Worm (Caenorhabditis elegans) whole organism, mixed stage, embryonic: ENCODE measurements around the gene Y69A2AR.23.

Experiments used
- M03D4.4 ChIP-seq: sonication (generic microtip); optimal IDR thresholded peaks from 2 replicates; lab custom pipeline; 2017; ENCODE audit warnings: mild to moderate bottlenecking, missing genetic modification characterization, missing compliant biosample characterization
- bed-3 ChIP-seq: fragments of 200-800 bp; sonication (Bioruptor generic); optimal IDR thresholded peaks from 3 replicates; lab custom pipeline; 2018; ENCODE audit warnings: mild to moderate bottlenecking, missing genetic modification characterization, moderate library complexity, missing compliant biosample characterization
- blmp-1 ChIP-seq: fragments of 150-350 bp; optimal IDR thresholded peaks from 2 replicates; lab custom pipeline; 2014; ENCODE audit warnings: missing biosample characterization, missing genetic modification characterization
- ceh-39 ChIP-seq: fragments of 150-350 bp; optimal IDR thresholded peaks from 2 replicates; lab custom pipeline; 2014; ENCODE audit warnings: missing biosample characterization, missing genetic modification characterization
- ceh-43 ChIP-seq: fragments of 200-800 bp; sonication (Bioruptor generic); optimal IDR thresholded peaks from 2 replicates; lab custom pipeline; 2018; ENCODE audit warnings: mild to moderate bottlenecking, missing genetic modification characterization, moderate library complexity, missing compliant biosample characterization
- ceh-83 ChIP-seq: fragments of 200-800 bp; sonication (Bioruptor generic); optimal IDR thresholded peaks from 2 replicates; lab custom pipeline; 2018; ENCODE audit warnings: mild to moderate bottlenecking, missing genetic modification characterization, missing compliant biosample characterization
- ces-1 ChIP-seq: fragments of 150-350 bp; optimal IDR thresholded peaks from 2 replicates; lab custom pipeline; 2014; ENCODE audit warnings: missing biosample characterization, missing genetic modification reagents, missing genetic modification characterization
- cnd-1 ChIP-seq: fragments of 200-800 bp; sonication (Bioruptor generic); optimal IDR thresholded peaks from 2 replicates; lab custom pipeline; 2018; ENCODE audit warnings: mild to moderate bottlenecking, missing genetic modification characterization, missing compliant biosample characterization
- drap-1 ChIP-seq: fragments of 200-800 bp; sonication (Bioruptor generic); optimal IDR thresholded peaks from 3 replicates; lab custom pipeline; 2018; ENCODE audit warnings: mild to moderate bottlenecking, missing genetic modification characterization, missing compliant biosample characterization
- elt-1 ChIP-seq: sonication (generic microtip); optimal IDR thresholded peaks from 2 replicates; lab custom pipeline; 2017; ENCODE audit warnings: missing genetic modification characterization, mild to moderate bottlenecking, missing compliant biosample characterization, antibody characterized with exemption, moderate library complexity, borderline replicate concordance; ENCODE audit not compliant: insufficient read depth
- elt-3 ChIP-seq: fragments of 150-350 bp; optimal IDR thresholded peaks from 2 replicates; lab custom pipeline; 2014; ENCODE audit warnings: missing biosample characterization, missing genetic modification characterization
- flh-1 ChIP-seq: fragments of 200-800 bp; sonication (Bioruptor generic); optimal IDR thresholded peaks from 2 replicates; lab custom pipeline; 2018; ENCODE audit warnings: mild to moderate bottlenecking, missing genetic modification characterization, moderate library complexity, missing compliant biosample characterization
- ham-2 ChIP-seq: fragments of 200-800 bp; sonication (Bioruptor generic); optimal IDR thresholded peaks from 2 replicates; lab custom pipeline; 2018; ENCODE audit warnings: mild to moderate bottlenecking, missing genetic modification characterization, missing compliant biosample characterization
- hlh-1 ChIP-seq: fragments of 150-350 bp; optimal IDR thresholded peaks from 2 replicates; lab custom pipeline; 2014; ENCODE audit warnings: missing biosample characterization, missing genetic modification reagents, missing genetic modification characterization
- lin-13 ChIP-seq: fragments of 150-350 bp; optimal IDR thresholded peaks from 2 replicates; lab custom pipeline; 2014; ENCODE audit warnings: missing biosample characterization, missing genetic modification characterization
- lin-32 ChIP-seq: fragments of 200-800 bp; sonication (Bioruptor generic); optimal IDR thresholded peaks from 2 replicates; lab custom pipeline; 2018; ENCODE audit warnings: mild to moderate bottlenecking, missing genetic modification characterization, missing compliant biosample characterization
- lsy-2 ChIP-seq: fragments of 150-350 bp; optimal IDR thresholded peaks from 2 replicates; lab custom pipeline; 2014; ENCODE audit warnings: missing biosample characterization, missing genetic modification characterization
- mab-5 ChIP-seq: fragments of 150-350 bp; optimal IDR thresholded peaks from 2 replicates; lab custom pipeline; 2014; ENCODE audit warnings: missing biosample characterization, missing genetic modification characterization
- mep-1 ChIP-seq: fragments of 150-350 bp; optimal IDR thresholded peaks from 2 replicates; lab custom pipeline; 2017; ENCODE audit warnings: missing biosample characterization, missing genetic modification reagents, missing genetic modification characterization, inconsistent platforms
- mls-2 ChIP-seq: sonication (generic microtip); optimal IDR thresholded peaks from 2 replicates; lab custom pipeline; 2016; ENCODE audit warnings: mild to moderate bottlenecking, missing genetic modification characterization, moderate library complexity, missing compliant biosample characterization
- nhr-12 ChIP-seq: fragments of 150-350 bp; optimal IDR thresholded peaks from 2 replicates; lab custom pipeline; 2014; ENCODE audit warnings: missing biosample characterization, missing genetic modification characterization
- nhr-2 ChIP-seq: fragments of 150-350 bp; optimal IDR thresholded peaks from 2 replicates; lab custom pipeline; 2014; ENCODE audit warnings: missing biosample characterization, missing genetic modification characterization
- nhr-237 ChIP-seq: fragments of 150-350 bp; optimal IDR thresholded peaks from 2 replicates; lab custom pipeline; 2014; ENCODE audit warnings: missing biosample characterization, missing genetic modification characterization
- nhr-28 ChIP-seq: fragments of 150-350 bp; optimal IDR thresholded peaks from 2 replicates; lab custom pipeline; 2014; ENCODE audit warnings: missing biosample characterization, missing genetic modification characterization
- nhr-76 ChIP-seq: sonication (generic microtip); optimal IDR thresholded peaks from 2 replicates; lab custom pipeline; 2017; ENCODE audit warnings: missing biosample characterization, missing genetic modification characterization
- pha-4 ChIP-seq: fragments of 150-350 bp; optimal IDR thresholded peaks from 2 replicates; lab custom pipeline; 2018; ENCODE audit warnings: missing biosample characterization, missing genetic modification reagents, missing genetic modification characterization
- sem-2 ChIP-seq: fragments of 200-800 bp; sonication (Bioruptor generic); optimal IDR thresholded peaks from 2 replicates; lab custom pipeline; 2018; ENCODE audit warnings: mild to moderate bottlenecking, missing genetic modification characterization, missing compliant biosample characterization
- snpc-4 ChIP-seq: fragments of 150-350 bp; optimal IDR thresholded peaks from 2 replicates; lab custom pipeline; 2014; ENCODE audit warnings: missing biosample characterization, missing genetic modification characterization
- sptf-1 ChIP-seq: sonication (generic microtip); optimal IDR thresholded peaks from 2 replicates; lab custom pipeline; 2017; ENCODE audit warnings: mild to moderate bottlenecking, missing genetic modification characterization, moderate library complexity, missing compliant biosample characterization
- tbx-8 ChIP-seq: fragments of 200-800 bp; sonication (Bioruptor generic); optimal IDR thresholded peaks from 2 replicates; lab custom pipeline; 2018; ENCODE audit warnings: mild to moderate bottlenecking, missing genetic modification characterization, moderate library complexity, missing compliant biosample characterization
- unc-120 ChIP-seq: sonication (generic microtip); optimal IDR thresholded peaks from 2 replicates; lab custom pipeline; 2017; ENCODE audit warnings: missing genetic modification characterization, missing compliant biosample characterization; ENCODE audit not compliant: poor library complexity, severe bottlenecking
- unc-39 ChIP-seq: fragments of 150-350 bp; optimal IDR thresholded peaks from 2 replicates; lab custom pipeline; 2014; ENCODE audit warnings: missing biosample characterization, missing genetic modification characterization
- unc-62 ChIP-seq: fragments of 150-350 bp; optimal IDR thresholded peaks from 2 replicates; lab custom pipeline; 2014; ENCODE audit warnings: missing biosample characterization, missing genetic modification reagents, missing genetic modification characterization
- zip-8 ChIP-seq: fragments of 150-350 bp; optimal IDR thresholded peaks from 2 replicates; lab custom pipeline; 2014; ENCODE audit warnings: missing biosample characterization, missing genetic modification characterization
- ztf-11 ChIP-seq: fragments of 150-350 bp; optimal IDR thresholded peaks from 2 replicates; lab custom pipeline; 2014; ENCODE audit warnings: missing biosample characterization, missing genetic modification characterization

Gene Y69A2AR.23

DNA sequence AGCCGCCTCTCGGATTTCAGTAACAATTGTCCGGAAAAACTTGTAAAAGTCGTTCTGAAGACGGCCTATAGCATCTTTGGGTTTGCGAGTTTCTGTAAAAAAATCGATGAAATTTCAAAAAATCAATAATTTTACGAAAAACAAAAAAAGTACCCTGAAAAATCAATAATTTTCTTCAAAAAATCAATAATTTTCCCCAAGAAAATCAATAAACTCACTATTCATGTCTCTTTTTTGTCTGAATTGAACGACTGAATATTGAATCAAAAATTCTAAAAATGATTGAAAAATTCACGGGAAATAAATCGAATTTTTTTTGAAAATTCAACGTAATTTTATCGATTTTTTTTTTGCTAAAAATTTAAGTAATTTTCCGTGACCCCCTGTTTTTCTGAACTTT lies at the start of gene Y69A2AR.23:
Y69A2AR.23 (minus strand) TSS at position 267 of the 400 bp plus-strand sequence.
- TF ChIP-seq lin-13 (tag; lab: Kevin White, UChicago) (no peak), drap-1 (no peak), unc-120 (tag; lab: Kevin White, UChicago) (no peak), mep-1 (tag; lab: Kevin White, UChicago) (no peak), zip-8 (tag; lab: Kevin White, UChicago) (no peak), mab-5 (tag; lab: Kevin White, UChicago) (no peak), ztf-11 (tag; lab: Kevin White, UChicago) (no peak), blmp-1 (tag; lab: Kevin White, UChicago) (no peak), unc-62 (no peak), nhr-2 (tag; lab: Kevin White, UChicago) (no peak), ceh-43 (GFP tag; lab: Kevin White, UChicago) (no peak), tbx-8 (GFP tag; lab: Kevin White, UChicago) (no peak)

DNA sequence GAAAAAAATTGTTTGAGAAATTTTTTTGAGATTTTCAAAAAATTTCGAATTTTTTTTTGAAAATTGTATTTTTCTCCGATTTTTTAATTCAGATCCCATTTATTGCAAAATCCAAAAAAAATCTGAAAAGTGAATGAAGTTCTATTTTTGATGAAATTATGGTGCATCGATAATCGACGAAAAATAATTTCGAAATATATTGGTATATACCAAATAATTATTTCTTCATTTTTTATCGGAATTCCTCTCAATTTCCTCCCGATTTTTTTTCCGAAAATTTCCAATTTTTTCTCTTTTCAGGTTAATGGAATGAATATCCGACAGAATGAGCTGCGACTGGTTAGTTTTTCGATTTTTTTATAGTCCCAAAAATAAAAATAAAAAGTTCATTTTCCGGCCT lies 49.4 kb upstream of the Y69A2AR.23 start, which contains the start of gene epg-9:
epg-9 (plus strand) TSS at position 301 of the 400 bp plus-strand sequence.
- TF ChIP-seq flh-1 (no peak), unc-62 (no peak), ztf-11 (tag; lab: Kevin White, UChicago) (no peak), sem-2 (no peak), lsy-2 (tag; lab: Kevin White, UChicago) (no peak), ces-1 (GFP tag; lab: Kevin White, UChicago) (no peak), nhr-76 (tag; lab: Kevin White, UChicago) (no peak), M03D4.4 (tag; lab: Kevin White, UChicago) (no peak), elt-3 (tag; lab: Kevin White, UChicago) (no peak), nhr-12 (no peak), elt-1 (tag; lab: Kevin White, UChicago) (no peak), ham-2 (GFP tag; lab: Kevin White, UChicago) (no peak), mls-2 (tag; lab: Kevin White, UChicago) (no peak), ceh-39 (no peak)

DNA sequence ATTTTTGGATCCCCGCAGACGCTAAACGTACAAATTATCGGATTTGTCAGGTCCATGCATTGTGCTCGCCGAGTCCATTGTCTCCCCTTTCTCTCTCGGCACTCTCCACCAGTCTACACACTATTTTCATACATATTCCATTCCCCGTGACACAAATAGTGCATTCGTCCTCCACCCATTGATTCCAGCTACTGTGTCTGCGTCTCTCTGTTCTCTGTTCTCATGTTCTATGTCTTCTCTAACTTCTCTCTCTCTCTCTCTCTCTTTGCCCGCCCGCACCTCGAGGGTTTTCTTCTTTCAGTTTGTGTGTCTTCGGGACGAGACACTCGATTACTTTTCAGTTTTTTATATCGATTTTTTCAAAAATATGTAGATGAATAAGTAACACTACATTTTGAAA lies 48.1 kb upstream of the Y69A2AR.23 start:
- peak; percentile 53 for TF ChIP-seq unc-120 (tag; lab: Kevin White, UChicago)
- TF ChIP-seq snpc-4 (tag; lab: Kevin White, UChicago), result no peak
- no peak for TF ChIP-seq ceh-43 (GFP tag; lab: Kevin White, UChicago)
- TF ChIP-seq elt-1 (tag; lab: Kevin White, UChicago), result no peak
- TF ChIP-seq M03D4.4 (tag; lab: Kevin White, UChicago), result no peak
- no peak for TF ChIP-seq ceh-83 (GFP tag; lab: Kevin White, UChicago)
- no peak for TF ChIP-seq nhr-76 (tag; lab: Kevin White, UChicago)
- no peak for TF ChIP-seq nhr-28
- TF ChIP-seq lin-13 (tag; lab: Kevin White, UChicago), result peak; percentile 10
- peak; percentile 70 for TF ChIP-seq ces-1 (GFP tag; lab: Kevin White, UChicago)
- no peak for TF ChIP-seq tbx-8 (GFP tag; lab: Kevin White, UChicago)
- no peak for TF ChIP-seq flh-1
- TF ChIP-seq sptf-1 (tag; lab: Kevin White, UChicago), result peak; percentile 27
- TF ChIP-seq nhr-12, result no peak
- TF ChIP-seq drap-1, result no peak
- no peak for TF ChIP-seq zip-8 (tag; lab: Kevin White, UChicago)
- no peak for TF ChIP-seq ztf-11 (tag; lab: Kevin White, UChicago)
- TF ChIP-seq unc-62, result peak; percentile 67
- peak; percentile 40 for TF ChIP-seq lsy-2 (tag; lab: Kevin White, UChicago)
- TF ChIP-seq ham-2 (GFP tag; lab: Kevin White, UChicago), result no peak
- peak; percentile 8 for TF ChIP-seq nhr-2 (tag; lab: Kevin White, UChicago)
- TF ChIP-seq bed-3 (GFP tag; lab: Kevin White, UChicago), result no peak
- peak; percentile 83 for TF ChIP-seq mep-1 (tag; lab: Kevin White, UChicago)
- TF ChIP-seq hlh-1 (tag; lab: Kevin White, UChicago), result peak; percentile 79
- peak; percentile 48 for TF ChIP-seq mab-5 (tag; lab: Kevin White, UChicago)
- TF ChIP-seq nhr-237 (tag; lab: Kevin White, UChicago), result peak; percentile 14
- TF ChIP-seq ceh-39, result peak; percentile 78
- TF ChIP-seq cnd-1 (tag; lab: Kevin White, UChicago), result peak; percentile 5
- TF ChIP-seq mls-2 (tag; lab: Kevin White, UChicago), result peak; percentile 45
- TF ChIP-seq blmp-1 (tag; lab: Kevin White, UChicago), result no peak
- TF ChIP-seq lin-32 (GFP tag; lab: Kevin White, UChicago), result no peak
- TF ChIP-seq elt-3 (tag; lab: Kevin White, UChicago), result no peak
- no peak for TF ChIP-seq unc-39 (tag; lab: Kevin White, UChicago)
- no peak for TF ChIP-seq sem-2
- TF ChIP-seq pha-4, result peak; percentile 81
